Worm (Caenorhabditis elegans) whole organism, late embryonic: ENCODE data around the gene mrpl-53.
A peak's percentile ranks its signal among the peaks of the same experiment; 100 is the strongest.

Experiments used
- C08G9.2 ChIP-seq: sonication (generic microtip); optimal IDR thresholded peaks from 2 replicates; lab custom pipeline; 2016; ENCODE audit warnings: mild to moderate bottlenecking, missing genetic modification characterization, moderate library complexity, missing compliant biosample characterization
- K09A11.1 ChIP-seq: sonication (generic microtip); optimal IDR thresholded peaks from 2 replicates; lab custom pipeline; 2017; ENCODE audit warnings: antibody characterized with exemption, mild to moderate bottlenecking, missing genetic modification characterization, missing compliant biosample characterization; ENCODE audit not compliant: insufficient read depth
- Y22D7AL.16 ChIP-seq: sonication (generic microtip); optimal IDR thresholded peaks from 2 replicates; lab custom pipeline; 2016; ENCODE audit warnings: missing genetic modification characterization, missing compliant biosample characterization
- ama-1 ChIP-seq: fragments of 150-350 bp; optimal IDR thresholded peaks from 2 replicates; lab custom pipeline; 2014
- ceh-14 ChIP-seq: sonication (generic microtip); optimal IDR thresholded peaks from 2 replicates; lab custom pipeline; 2016; ENCODE audit warnings: missing genotype, missing genetic modification characterization, missing compliant biosample characterization
- ceh-18 ChIP-seq: sonication (generic microtip); optimal IDR thresholded peaks from 2 replicates; lab custom pipeline; 2016; ENCODE audit warnings: missing genetic modification characterization, missing compliant biosample characterization
- ceh-2 ChIP-seq: sonication (generic microtip); optimal IDR thresholded peaks from 2 replicates; lab custom pipeline; 2016; ENCODE audit warnings: missing genotype, missing genetic modification characterization, missing compliant biosample characterization
- ceh-30 ChIP-seq: fragments of 150-350 bp; optimal IDR thresholded peaks from 2 replicates; lab custom pipeline; 2014; ENCODE audit warnings: missing biosample characterization, missing genetic modification characterization
- ceh-31 ChIP-seq: sonication (generic microtip); optimal IDR thresholded peaks from 2 replicates; lab custom pipeline; 2016; ENCODE audit warnings: missing genetic modification characterization, missing compliant biosample characterization
- ceh-34 ChIP-seq: sonication (generic microtip); optimal IDR thresholded peaks from 2 replicates; lab custom pipeline; 2016; ENCODE audit warnings: mild to moderate bottlenecking, missing genetic modification characterization, missing compliant biosample characterization
- ceh-48 ChIP-seq: sonication (generic microtip); optimal IDR thresholded peaks from 2 replicates; lab custom pipeline; 2016; ENCODE audit warnings: missing genetic modification characterization, inconsistent platforms, missing compliant biosample characterization
- ceh-6 ChIP-seq: fragments of 200-800 bp; sonication (Bioruptor generic); optimal IDR thresholded peaks from 2 replicates; lab custom pipeline; 2018; ENCODE audit warnings: mild to moderate bottlenecking, missing genetic modification characterization, missing compliant biosample characterization
- ceh-9 ChIP-seq: sonication (generic microtip); optimal IDR thresholded peaks from 2 replicates; lab custom pipeline; 2016; ENCODE audit warnings: mild to moderate bottlenecking, missing genetic modification characterization, inconsistent platforms, missing compliant biosample characterization
- dmd-4 ChIP-seq: sonication (generic microtip); optimal IDR thresholded peaks from 2 replicates; lab custom pipeline; 2016; ENCODE audit warnings: borderline replicate concordance, missing genetic modification characterization, missing compliant biosample characterization
- dve-1 ChIP-seq: sonication (generic microtip); optimal IDR thresholded peaks from 2 replicates; lab custom pipeline; 2017; ENCODE audit warnings: antibody characterized with exemption, mild to moderate bottlenecking, missing genetic modification characterization, missing compliant biosample characterization
- elt-2 ChIP-seq: sonication (generic microtip); optimal IDR thresholded peaks from 2 replicates; lab custom pipeline; 2016; ENCODE audit warnings: missing genetic modification reagents, missing genetic modification characterization, missing compliant biosample characterization
- ets-4 ChIP-seq: sonication (generic microtip); optimal IDR thresholded peaks from 2 replicates; lab custom pipeline; 2016; ENCODE audit warnings: missing genetic modification characterization, missing compliant biosample characterization
- eyg-1 ChIP-seq: sonication (generic microtip); optimal IDR thresholded peaks from 2 replicates; lab custom pipeline; 2016; ENCODE audit warnings: missing genotype, missing genetic modification characterization, missing compliant biosample characterization
- fkh-10 ChIP-seq: fragments of 150-350 bp; optimal IDR thresholded peaks from 2 replicates; lab custom pipeline; 2014; ENCODE audit warnings: missing biosample characterization, missing genetic modification reagents, missing genetic modification characterization
- fkh-6 ChIP-seq: sonication (generic microtip); optimal IDR thresholded peaks from 2 replicates; lab custom pipeline; 2016; ENCODE audit warnings: missing genetic modification characterization, missing compliant biosample characterization
- gmeb-2 ChIP-seq: sonication (generic microtip); optimal IDR thresholded peaks from 2 replicates; lab custom pipeline; 2016; ENCODE audit warnings: missing genetic modification characterization, inconsistent platforms, missing compliant biosample characterization
- hlh-30 ChIP-seq: sonication (generic microtip); optimal IDR thresholded peaks from 2 replicates; lab custom pipeline; 2017; ENCODE audit warnings: antibody characterized with exemption, missing genetic modification characterization, missing compliant biosample characterization; ENCODE audit not compliant: insufficient read depth
- hlh-6 ChIP-seq: sonication (generic microtip); optimal IDR thresholded peaks from 2 replicates; lab custom pipeline; 2016; ENCODE audit warnings: missing genotype, missing genetic modification characterization, missing compliant biosample characterization
- hlh-8 ChIP-seq: sonication (generic microtip); optimal IDR thresholded peaks from 2 replicates; lab custom pipeline; 2016; ENCODE audit warnings: missing genotype, missing genetic modification characterization, missing compliant biosample characterization
- nfya-1 ChIP-seq: sonication (generic microtip); optimal IDR thresholded peaks from 2 replicates; lab custom pipeline; 2017; ENCODE audit warnings: missing genetic modification characterization, mild to moderate bottlenecking, missing compliant biosample characterization, antibody characterized with exemption, moderate library complexity
- pax-1 ChIP-seq: fragments of 150-350 bp; optimal IDR thresholded peaks from 2 replicates; lab custom pipeline; 2014; ENCODE audit warnings: missing biosample characterization, missing genetic modification characterization
- pha-2 ChIP-seq: sonication (generic microtip); optimal IDR thresholded peaks from 2 replicates; lab custom pipeline; 2017; ENCODE audit warnings: mild to moderate bottlenecking, missing genetic modification characterization, missing compliant biosample characterization
- pros-1 ChIP-seq: fragments of 150-350 bp; optimal IDR thresholded peaks from 2 replicates; lab custom pipeline; 2014; ENCODE audit warnings: missing biosample characterization, missing genetic modification reagents, missing genetic modification characterization
- ref-2 ChIP-seq: sonication (generic microtip); optimal IDR thresholded peaks from 2 replicates; lab custom pipeline; 2016; ENCODE audit warnings: missing genetic modification characterization, missing compliant biosample characterization
- rnt-1 ChIP-seq: sonication (generic microtip); optimal IDR thresholded peaks from 2 replicates; lab custom pipeline; 2016; ENCODE audit warnings: missing genetic modification characterization, missing compliant biosample characterization
- sdc-2 ChIP-seq: sonication (generic microtip); optimal IDR thresholded peaks from 2 replicates; lab custom pipeline; 2016; ENCODE audit warnings: missing genotype, missing genetic modification characterization, missing compliant biosample characterization
- sox-4 ChIP-seq: sonication (generic microtip); optimal IDR thresholded peaks from 2 replicates; lab custom pipeline; 2017; ENCODE audit warnings: mild to moderate bottlenecking, missing genetic modification characterization, inconsistent platforms, missing compliant biosample characterization
- syd-9 ChIP-seq: sonication (generic microtip); optimal IDR thresholded peaks from 2 replicates; lab custom pipeline; 2016; ENCODE audit warnings: mild to moderate bottlenecking, missing genetic modification characterization, moderate library complexity, missing compliant biosample characterization
- tbx-2 ChIP-seq: sonication (generic microtip); optimal IDR thresholded peaks from 2 replicates; lab custom pipeline; 2016; ENCODE audit warnings: missing genetic modification characterization, missing compliant biosample characterization
- tbx-7 ChIP-seq: sonication (generic microtip); optimal IDR thresholded peaks from 2 replicates; lab custom pipeline; 2016; ENCODE audit warnings: missing genotype, missing genetic modification characterization, missing compliant biosample characterization
- ttx-3 ChIP-seq: sonication (generic microtip); optimal IDR thresholded peaks from 2 replicates; lab custom pipeline; 2016; ENCODE audit warnings: missing genetic modification reagents, missing genetic modification characterization, missing compliant biosample characterization
- unc-42 ChIP-seq: sonication (generic microtip); optimal IDR thresholded peaks from 2 replicates; lab custom pipeline; 2016; ENCODE audit warnings: missing genotype, missing genetic modification characterization, missing compliant biosample characterization
- unc-55 ChIP-seq: sonication (generic microtip); optimal IDR thresholded peaks from 2 replicates; lab custom pipeline; 2017; ENCODE audit warnings: missing biosample characterization, missing genetic modification reagents, missing genetic modification characterization
- unc-86 ChIP-seq: sonication (generic microtip); optimal IDR thresholded peaks from 2 replicates; lab custom pipeline; 2016; ENCODE audit warnings: missing genetic modification characterization, missing compliant biosample characterization
- ztf-16 ChIP-seq: sonication (generic microtip); optimal IDR thresholded peaks from 2 replicates; lab custom pipeline; 2017; ENCODE audit warnings: missing genetic modification characterization, missing compliant biosample characterization

Gene mrpl-53

ce11 chrII:9636300-9636699 lies 38.9 kb downstream of the mrpl-53 start, which contains the start of gene ZK1307.7:
Gene ZK1307.7 (plus strand): TSS chrII:9636600.
- TF ChIP-seq sox-4 (no peak), unc-86 (tag; lab: Kevin White, UChicago) (no peak), ceh-30 (tag; lab: Kevin White, UChicago) (no peak), fkh-6 (tag; lab: Kevin White, UChicago) (no peak), hlh-8 (tag; lab: Kevin White, UChicago) (no peak), Y22D7AL.16 (tag; lab: Kevin White, UChicago) (no peak), tbx-7 (no peak), ceh-9 (tag; lab: Kevin White, UChicago) (no peak)

- TF ChIP-seq elt-2 (tag; lab: Kevin White, UChicago) (peak; percentile 16), fkh-10 (GFP tag; lab: Kevin White, UChicago) (no peak)
These were observed 47.0 kb downstream of the mrpl-53 start, which contains the start of gene fzr-1 for ce11 chrII:9644438-9644837. Gene fzr-1 (minus strand): TSS chrII:9644466.

- TF ChIP-seq ztf-16 (tag; lab: Kevin White, UChicago) (no peak), unc-55 (GFP tag; lab: Kevin White, UChicago) (peak; percentile 39), elt-2 (tag; lab: Kevin White, UChicago) (peak; percentile 46), eyg-1 (tag; lab: Kevin White, UChicago) (no peak), syd-9 (tag; lab: Kevin White, UChicago) (no peak), ref-2 (tag; lab: Kevin White, UChicago) (no peak), rnt-1 (tag; lab: Kevin White, UChicago) (peak; percentile 77)
These were observed 47.7 kb downstream of the mrpl-53 start for ce11 chrII:9644940-9645634.

DNA sequence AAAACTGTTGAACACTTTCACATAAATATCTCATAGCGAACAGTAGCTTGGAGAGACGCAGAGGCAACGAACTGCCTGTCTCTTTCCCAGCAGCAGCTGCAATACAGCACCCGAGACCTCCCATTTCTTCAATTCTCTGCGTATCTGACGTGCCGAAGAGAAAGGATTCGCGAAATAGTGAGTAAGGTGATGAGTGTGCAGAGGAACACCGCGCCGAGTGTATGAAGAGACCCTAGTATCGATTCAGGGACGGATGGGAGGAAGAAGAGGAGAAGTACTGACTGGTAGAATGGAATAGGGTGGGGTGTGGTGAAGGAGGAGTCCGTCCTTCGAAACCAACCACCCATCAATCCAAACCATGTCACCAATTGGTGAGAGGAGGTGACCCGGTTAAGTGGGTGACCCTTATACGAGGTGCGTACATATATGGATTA lies 48.7 kb downstream of the mrpl-53 start:
- TF ChIP-seq rnt-1 (tag; lab: Kevin White, UChicago) (peak; percentile 59), ceh-31 (tag; lab: Kevin White, UChicago) (peak; percentile 87), ceh-9 (tag; lab: Kevin White, UChicago) (no peak), C08G9.2 (tag; lab: Kevin White, UChicago) (peak; percentile 47), ref-2 (tag; lab: Kevin White, UChicago) (peak; percentile 72), nfya-1 (tag; lab: Kevin White, UChicago) (peak; percentile 89), dve-1 (peak; percentile 32), ceh-30 (tag; lab: Kevin White, UChicago) (peak; percentile 58), ceh-2 (tag; lab: Kevin White, UChicago) (peak; percentile 45), ama-1 (lab: Kevin White, UChicago) (no peak), tbx-2 (peak; percentile 66), syd-9 (tag; lab: Kevin White, UChicago) (peak; percentile 46), ceh-48 (tag; lab: Kevin White, UChicago) (peak; percentile 80), ttx-3 (no peak), hlh-30 (peak; percentile 85), hlh-6 (tag; lab: Kevin White, UChicago) (peak; percentile 40), pros-1 (tag; lab: Kevin White, UChicago) (peak; percentile 78), dmd-4 (tag; lab: Kevin White, UChicago) (peak; percentile 58), tbx-7 (no peak), gmeb-2 (tag; lab: Kevin White, UChicago) (no peak), ets-4 (peak; percentile 18), ceh-14 (tag; lab: Kevin White, UChicago) (peak; percentile 47), ceh-34 (peak; percentile 76), ceh-6 (GFP tag; lab: Kevin White, UChicago) (peak; percentile 37), pax-1 (no peak), unc-42 (tag; lab: Kevin White, UChicago) (peak; percentile 19), ceh-18 (tag; lab: Kevin White, UChicago) (peak; percentile 56), unc-55 (GFP tag; lab: Kevin White, UChicago) (peak; percentile 77), K09A11.1 (peak; percentile 31), sdc-2 (peak; percentile 13), eyg-1 (tag; lab: Kevin White, UChicago) (no peak), pha-2 (tag; lab: Kevin White, UChicago) (peak; percentile 3)
- TF ChIP-seq, all 69 proteins: peak for 25
